Worm (Caenorhabditis elegans): Measurements from ENCODE around the gene ZK856.5.
A peak's percentile ranks its signal among the peaks of the same experiment; 100 is the strongest.

ZK856.5 gene

ce11 chrV:10190081-10190556 lies at the start of gene ZK856.5:
Gene ZK856.5 (minus strand): TSS chrV:10190131.
- TF ChIP-seq hmbx-1 (tag; optimal IDR thresholded peaks at IDR 0.05), result no peak
- no peak for TF ChIP-seq scrt-1 (GFP tag; IDR thresholded peaks at IDR 0.05)

ce11 chrV:10238665-10239064 lies 48.7 kb upstream of the ZK856.5 start, which contains the start of gene fubl-1:
Gene fubl-1 (minus strand): TSS chrV:10238866.
- TF ChIP-seq hmbx-1 (tag; optimal IDR thresholded peaks at IDR 0.05) (no peak), ceh-36 (tag; optimal IDR thresholded peaks at IDR 0.05) (no peak), hmg-4 (GFP tag; optimal IDR thresholded peaks at IDR 0.05) (peak; percentile 37), ceh-13 (GFP tag; optimal IDR thresholded peaks at IDR 0.05) (no peak)

DNA sequence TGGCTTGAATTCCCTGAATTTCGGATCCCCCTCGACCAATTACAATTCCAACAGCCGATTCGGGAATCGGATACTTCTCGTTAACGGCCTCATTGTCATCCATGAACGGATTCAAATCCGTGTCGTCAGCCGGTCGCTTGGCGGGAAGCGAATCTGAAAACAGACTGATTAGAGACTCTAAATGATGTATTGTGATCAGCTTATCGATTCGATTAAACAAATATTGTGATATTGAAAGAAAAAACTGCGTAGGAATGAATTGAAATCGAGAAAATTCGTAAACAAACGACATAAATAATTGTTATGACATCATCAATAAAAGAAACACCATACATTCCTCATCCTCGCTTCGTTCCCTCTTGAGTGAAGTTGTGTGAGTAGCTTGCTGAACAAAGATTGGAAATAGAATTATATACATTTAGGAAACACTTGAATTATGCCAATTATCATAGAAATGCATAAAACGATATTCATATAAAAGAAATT lies 48.1 kb upstream of the ZK856.5 start:
- TF ChIP-seq ama-1 (optimal IDR thresholded peaks at IDR 0.05) (no peak), flt-1 (GFP tag; IDR thresholded peaks at IDR 0.05) (no peak), tbx-37 (GFP tag; conservative IDR thresholded peaks at IDR 0.05) (no peak), hmbx-1 (tag; optimal IDR thresholded peaks at IDR 0.05) (no peak), ets-7 (tag; optimal IDR thresholded peaks at IDR 0.05) (no peak), tbx-11 (GFP tag; IDR thresholded peaks at IDR 0.05) (no peak), ceh-36 (tag; optimal IDR thresholded peaks at IDR 0.05) (no peak), aly-1 (tag; optimal IDR thresholded peaks at IDR 0.05) (no peak), sea-1 (GFP tag; conservative IDR thresholded peaks at IDR 0.05) (no peak), F13C5.2 (tag; optimal IDR thresholded peaks at IDR 0.05) (no peak), pes-1 (GFP tag; IDR thresholded peaks at IDR 0.05) (no peak), ceh-13 (GFP tag; optimal IDR thresholded peaks at IDR 0.05) (no peak), hmg-4 (GFP tag; optimal IDR thresholded peaks at IDR 0.05) (no peak), B0310.2 (tag; optimal IDR thresholded peaks at IDR 0.05) (no peak), hnd-1 (tag; optimal IDR thresholded peaks at IDR 0.05) (no peak), tra-4 (tag; optimal IDR thresholded peaks at IDR 0.05) (no peak), scrt-1 (GFP tag; IDR thresholded peaks at IDR 0.05) (no peak)

- TF ChIP-seq ceh-36 (tag; optimal IDR thresholded peaks at IDR 0.05) (no peak), hmg-4 (GFP tag; optimal IDR thresholded peaks at IDR 0.05) (no peak), aly-1 (tag; optimal IDR thresholded peaks at IDR 0.05) (no peak), tbx-37 (GFP tag; conservative IDR thresholded peaks at IDR 0.05) (no peak), ets-7 (tag; optimal IDR thresholded peaks at IDR 0.05) (no peak), flt-1 (GFP tag; IDR thresholded peaks at IDR 0.05) (no peak), ama-1 (optimal IDR thresholded peaks at IDR 0.05) (no peak), pes-1 (GFP tag; IDR thresholded peaks at IDR 0.05) (no peak), sea-1 (GFP tag; conservative IDR thresholded peaks at IDR 0.05) (no peak), tbx-11 (GFP tag; IDR thresholded peaks at IDR 0.05) (no peak), scrt-1 (GFP tag; IDR thresholded peaks at IDR 0.05) (no peak), B0310.2 (tag; optimal IDR thresholded peaks at IDR 0.05) (no peak)
Observed at ce11 chrV:10237171-10237570, 47.2 kb upstream of the ZK856.5 start.

- no peak for TF ChIP-seq B0310.2 (tag; optimal IDR thresholded peaks at IDR 0.05)
- TF ChIP-seq aly-1 (tag; optimal IDR thresholded peaks at IDR 0.05), result no peak
- TF ChIP-seq tbx-37 (GFP tag; conservative IDR thresholded peaks at IDR 0.05), result no peak
- no peak for TF ChIP-seq tra-4 (tag; optimal IDR thresholded peaks at IDR 0.05)
- TF ChIP-seq ama-1 (optimal IDR thresholded peaks at IDR 0.05), result no peak
- TF ChIP-seq pes-1 (GFP tag; IDR thresholded peaks at IDR 0.05), result no peak
- no peak for TF ChIP-seq flt-1 (GFP tag; IDR thresholded peaks at IDR 0.05)
- no peak for TF ChIP-seq sea-1 (GFP tag; conservative IDR thresholded peaks at IDR 0.05)
- TF ChIP-seq hmbx-1 (tag; optimal IDR thresholded peaks at IDR 0.05), result no peak
- no peak for TF ChIP-seq F13C5.2 (tag; optimal IDR thresholded peaks at IDR 0.05)
- TF ChIP-seq ceh-13 (GFP tag; optimal IDR thresholded peaks at IDR 0.05), result no peak
- TF ChIP-seq hmg-4 (GFP tag; optimal IDR thresholded peaks at IDR 0.05), result no peak
- TF ChIP-seq tbx-11 (GFP tag; IDR thresholded peaks at IDR 0.05), result no peak
- TF ChIP-seq ets-7 (tag; optimal IDR thresholded peaks at IDR 0.05), result no peak
Observed at ce11 chrV:10233330-10233729, 43.4 kb upstream of the ZK856.5 start, which contains the start of gene str-182. Gene str-182 (minus strand): TSS chrV:10233430.

ce11 chrV:10230932-10231331 lies 41.0 kb upstream of the ZK856.5 start, which contains the start of gene fipr-6:
Gene fipr-6 (plus strand): TSS chrV:10231232.
- TF ChIP-seq F13C5.2 (tag; optimal IDR thresholded peaks at IDR 0.05), result no peak
- TF ChIP-seq tra-4 (tag; optimal IDR thresholded peaks at IDR 0.05), result no peak
- TF ChIP-seq ceh-13 (GFP tag; optimal IDR thresholded peaks at IDR 0.05), result no peak
- no peak for TF ChIP-seq ama-1 (optimal IDR thresholded peaks at IDR 0.05)
- TF ChIP-seq hmbx-1 (tag; optimal IDR thresholded peaks at IDR 0.05), result no peak
- TF ChIP-seq hmg-4 (GFP tag; optimal IDR thresholded peaks at IDR 0.05), result no peak
- TF ChIP-seq flt-1 (GFP tag; IDR thresholded peaks at IDR 0.05), result no peak
- no peak for TF ChIP-seq pes-1 (GFP tag; IDR thresholded peaks at IDR 0.05)
- no peak for TF ChIP-seq ets-7 (tag; optimal IDR thresholded peaks at IDR 0.05)
- TF ChIP-seq B0310.2 (tag; optimal IDR thresholded peaks at IDR 0.05), result no peak
- TF ChIP-seq hnd-1 (tag; optimal IDR thresholded peaks at IDR 0.05), result no peak
- no peak for TF ChIP-seq ceh-36 (tag; optimal IDR thresholded peaks at IDR 0.05)
- no peak for TF ChIP-seq scrt-1 (GFP tag; IDR thresholded peaks at IDR 0.05)
- no peak for TF ChIP-seq aly-1 (tag; optimal IDR thresholded peaks at IDR 0.05)
- TF ChIP-seq tbx-11 (GFP tag; IDR thresholded peaks at IDR 0.05), result no peak

- TF ChIP-seq sea-1 (GFP tag; conservative IDR thresholded peaks at IDR 0.05), result no peak
- TF ChIP-seq hnd-1 (tag; optimal IDR thresholded peaks at IDR 0.05), result no peak
- no peak for TF ChIP-seq hmbx-1 (tag; optimal IDR thresholded peaks at IDR 0.05)
- TF ChIP-seq B0310.2 (tag; optimal IDR thresholded peaks at IDR 0.05), result no peak
- TF ChIP-seq pes-1 (GFP tag; IDR thresholded peaks at IDR 0.05), result no peak
- TF ChIP-seq F13C5.2 (tag; optimal IDR thresholded peaks at IDR 0.05), result no peak
- TF ChIP-seq tbx-11 (GFP tag; IDR thresholded peaks at IDR 0.05), result no peak
- TF ChIP-seq ets-7 (tag; optimal IDR thresholded peaks at IDR 0.05), result no peak
- no peak for TF ChIP-seq scrt-1 (GFP tag; IDR thresholded peaks at IDR 0.05)
- TF ChIP-seq tra-4 (tag; optimal IDR thresholded peaks at IDR 0.05), result no peak
- TF ChIP-seq tbx-37 (GFP tag; conservative IDR thresholded peaks at IDR 0.05), result no peak
- no peak for TF ChIP-seq ceh-13 (GFP tag; optimal IDR thresholded peaks at IDR 0.05)
- no peak for TF ChIP-seq ama-1 (optimal IDR thresholded peaks at IDR 0.05)
- TF ChIP-seq ceh-36 (tag; optimal IDR thresholded peaks at IDR 0.05), result no peak
- no peak for TF ChIP-seq hmg-4 (GFP tag; optimal IDR thresholded peaks at IDR 0.05)
- no peak for TF ChIP-seq flt-1 (GFP tag; IDR thresholded peaks at IDR 0.05)
- TF ChIP-seq aly-1 (tag; optimal IDR thresholded peaks at IDR 0.05), result no peak
Observed at ce11 chrV:10229222-10229879, 39.4 kb upstream of the ZK856.5 start, which contains the start of the genes pyt-1 and fipr-7. Gene pyt-1 (minus strand): TSS chrV:10229322. Gene fipr-7 (plus strand): TSS chrV:10229829.

Measured in whole organism, early embryonic.